Fruit fly (Drosophila melanogaster) whole organism, embryonic: ENCODE data around the gene ND-B18.

Source experiments
- Asciz ChIP-seq: fragments of 200-800 bp; sonication (Bioruptor generic); optimal IDR thresholded peaks from 2 replicates; lab custom pipeline; 2017; ENCODE audit warnings: missing biosample characterization, mild to moderate bottlenecking, missing genetic modification characterization, missing genetic modification reagents
- Atf6 ChIP-seq: fragments of 200-800 bp; sonication (Bioruptor generic); IDR thresholded peaks from 2 replicates; pipeline ENCODE4 v1.3.6; 2022; ENCODE audit warnings: missing biosample characterization, missing genetic modification characterization
- Bgb ChIP-seq: fragments of 200-800 bp; sonication (Bioruptor generic); IDR thresholded peaks from 2 replicates; pipeline ENCODE4 v1.3.6; 2022; ENCODE audit warnings: missing biosample characterization, missing genetic modification characterization; ENCODE audit not compliant: partially characterized antibody
- CG10147 ChIP-seq: fragments of 200-800 bp; sonication (Bioruptor generic); optimal IDR thresholded peaks from 2 replicates; lab custom pipeline; 2019; ENCODE audit warnings: missing biosample characterization, mild to moderate bottlenecking, missing genetic modification characterization, moderate library complexity
- CG10543 ChIP-seq: fragments of 200-800 bp; sonication (Bioruptor generic); optimal IDR thresholded peaks from 3 replicates; lab custom pipeline; 2017; ENCODE audit warnings: missing biosample characterization, mild to moderate bottlenecking, missing genetic modification characterization, moderate library complexity
- CG11085 ChIP-seq: fragments of 200-800 bp; sonication (Bioruptor generic); IDR thresholded peaks from 2 replicates; pipeline ENCODE4 v1.3.6; 2022; ENCODE audit warnings: missing biosample characterization, missing genetic modification characterization
- CG14014 ChIP-seq: fragments of 200-800 bp; sonication (Bioruptor generic); IDR thresholded peaks from 2 replicates; pipeline ENCODE4 v1.3.6; 2022; ENCODE audit warnings: missing biosample characterization, missing genetic modification characterization
- CG14441 ChIP-seq: fragments of 200-800 bp; sonication (Bioruptor generic); IDR thresholded peaks from 2 replicates; pipeline ENCODE4 v1.3.6; 2022; ENCODE audit warnings: missing biosample characterization, missing genetic modification characterization
- CG14965 ChIP-seq: fragments of 200-800 bp; sonication (Bioruptor generic); optimal IDR thresholded peaks from 2 replicates; lab custom pipeline; 2016; ENCODE audit warnings: missing biosample characterization, missing genetic modification characterization, borderline replicate concordance
- CG16863 ChIP-seq: fragments of 200-800 bp; sonication (Bioruptor generic); optimal IDR thresholded peaks from 3 replicates; lab custom pipeline; 2016; ENCODE audit warnings: missing biosample characterization, missing genetic modification characterization
- CG17328 ChIP-seq: fragments of 200-800 bp; sonication (Bioruptor generic); IDR thresholded peaks from 2 replicates; pipeline ENCODE4 v1.3.6; 2022; ENCODE audit warnings: missing biosample characterization, missing genetic modification characterization
- CG18011 ChIP-seq: fragments of 200-800 bp; sonication (Bioruptor generic); optimal IDR thresholded peaks from 2 replicates; lab custom pipeline; 2017; ENCODE audit warnings: missing biosample characterization, missing genetic modification characterization, mild to moderate bottlenecking, moderate library complexity, missing genotype
- CG2116 ChIP-seq: fragments of 200-800 bp; sonication (Bioruptor generic); optimal IDR thresholded peaks from 3 replicates; lab custom pipeline; 2018; ENCODE audit warnings: missing biosample characterization, mild to moderate bottlenecking, missing genetic modification characterization
- CG30020 ChIP-seq: fragments of 200-800 bp; optimal IDR thresholded peaks from 2 replicates; lab custom pipeline; 2019; ENCODE audit warnings: missing biosample characterization, mild to moderate bottlenecking, missing genetic modification characterization, moderate library complexity
- CG30431 ChIP-seq: fragments of 200-800 bp; sonication (Bioruptor generic); optimal IDR thresholded peaks from 2 replicates; lab custom pipeline; 2017; ENCODE audit warnings: missing biosample characterization, missing genetic modification characterization
- CG33213 ChIP-seq: fragments of 200-800 bp; sonication (Bioruptor generic); optimal IDR thresholded peaks from 3 replicates; lab custom pipeline; 2016; ENCODE audit warnings: missing biosample characterization, missing genetic modification characterization
- CG3847 ChIP-seq: fragments of 200-800 bp; sonication (Bioruptor generic); IDR thresholded peaks from 2 replicates; pipeline ENCODE4 v1.3.6; 2022; ENCODE audit warnings: missing biosample characterization, missing genetic modification characterization
- CG8478 ChIP-seq: fragments of >200 bp; optimal IDR thresholded peaks from 2 replicates; lab custom pipeline; 2018
- CG8765 ChIP-seq: fragments of 200-800 bp; sonication (Bioruptor generic); IDR thresholded peaks from 2 replicates; pipeline ENCODE4 v1.3.6; 2022; ENCODE audit warnings: missing biosample characterization, missing genetic modification characterization
- CG9437 ChIP-seq: fragments of 200-800 bp; sonication (Bioruptor generic); optimal IDR thresholded peaks from 2 replicates; lab custom pipeline; 2018; ENCODE audit warnings: missing biosample characterization, mild to moderate bottlenecking, missing genetic modification characterization
- CG9727 ChIP-seq: fragments of 200-800 bp; sonication (Bioruptor generic); optimal IDR thresholded peaks from 3 replicates; lab custom pipeline; 2017; ENCODE audit warnings: missing biosample characterization, mild to moderate bottlenecking, missing genetic modification characterization
- D19A ChIP-seq: fragments of 200-800 bp; optimal IDR thresholded peaks from 3 replicates; lab custom pipeline; 2019; ENCODE audit warnings: missing biosample characterization, mild to moderate bottlenecking, missing genetic modification characterization, moderate library complexity
- HLH3B ChIP-seq: fragments of 200-800 bp; sonication (Bioruptor generic); IDR thresholded peaks from 2 replicates; pipeline ENCODE4 v1.3.6; 2022; ENCODE audit warnings: missing biosample characterization, missing genetic modification characterization
- HLH54F ChIP-seq: fragments of 200-800 bp; sonication (Bioruptor generic); optimal IDR thresholded peaks from 3 replicates; lab custom pipeline; 2016; ENCODE audit warnings: missing biosample characterization, missing genetic modification characterization
- HLHmδ ChIP-seq: fragments of 200-800 bp; sonication (Bioruptor generic); optimal IDR thresholded peaks from 2 replicates; lab custom pipeline; 2018; ENCODE audit warnings: missing biosample characterization, mild to moderate bottlenecking, missing genetic modification characterization, moderate library complexity
- Med ChIP-seq: fragments of 200-800 bp; sonication (Bioruptor generic); peaks from one replicate; lab custom pipeline; 2016; ENCODE audit warnings: missing biosample characterization, missing genetic modification characterization, mild to moderate bottlenecking, inconsistent platforms, moderate library complexity
- NFAT ChIP-seq: fragments of 200-800 bp; sonication (Bioruptor generic); IDR thresholded peaks from 2 replicates; pipeline ENCODE4 v1.3.6; 2022; ENCODE audit warnings: missing biosample characterization, missing genetic modification characterization
- YL-1 ChIP-seq: fragments of 200-800 bp; sonication (Bioruptor generic); optimal IDR thresholded peaks from 3 replicates; lab custom pipeline; 2017; ENCODE audit warnings: missing biosample characterization, mild to moderate bottlenecking, missing genetic modification characterization
- aop ChIP-seq: fragments of 200-800 bp; sonication (Bioruptor generic); IDR thresholded peaks from 2 replicates; pipeline ENCODE4 v1.3.6; 2022; ENCODE audit warnings: missing biosample characterization, missing genetic modification characterization
- ash1 ChIP-seq: fragments of 200-800 bp; sonication (Bioruptor generic); optimal IDR thresholded peaks from 2 replicates; lab custom pipeline; 2018; ENCODE audit warnings: missing biosample characterization, mild to moderate bottlenecking, missing genetic modification characterization
- ato ChIP-seq: fragments of 200-800 bp; sonication (Bioruptor generic); IDR thresholded peaks from 2 replicates; pipeline ENCODE4 v1.3.6; 2022; ENCODE audit warnings: missing biosample characterization, missing genetic modification characterization; ENCODE audit not compliant: partially characterized antibody
- ci ChIP-seq: fragments of 200-800 bp; sonication (Bioruptor generic); IDR thresholded peaks from 3 replicates; pipeline ENCODE4 v1.3.6; 2022; ENCODE audit warnings: missing biosample characterization, missing genetic modification characterization
- dmrt99B ChIP-seq: fragments of 200-800 bp; sonication (Bioruptor generic); optimal IDR thresholded peaks from 2 replicates; lab custom pipeline; 2018; ENCODE audit warnings: missing biosample characterization, mild to moderate bottlenecking, missing genetic modification characterization, moderate library complexity
- fd102C ChIP-seq: fragments of 200-800 bp; sonication (Bioruptor generic); optimal IDR thresholded peaks from 2 replicates; lab custom pipeline; 2018; ENCODE audit warnings: missing biosample characterization, mild to moderate bottlenecking, missing genetic modification characterization, moderate library complexity
- h ChIP-seq: fragments of >200 bp; optimal IDR thresholded peaks from 2 replicates; lab custom pipeline; 2017
- ham ChIP-seq: fragments of 200-800 bp; sonication (Bioruptor generic); IDR thresholded peaks from 2 replicates; pipeline ENCODE4 v1.3.6; 2022; ENCODE audit warnings: missing biosample characterization, missing genetic modification characterization
- inv ChIP-seq: fragments of 200-800 bp; sonication (Bioruptor generic); IDR thresholded peaks from 2 replicates; pipeline ENCODE4 v1.3.6; 2022; ENCODE audit warnings: missing biosample characterization, missing genetic modification characterization; ENCODE audit not compliant: partially characterized antibody
- kay ChIP-seq: fragments of 200-800 bp; sonication (Bioruptor generic); optimal IDR thresholded peaks from 2 replicates; lab custom pipeline; 2016; ENCODE audit warnings: missing biosample characterization, missing genetic modification characterization
- lola ChIP-seq, 3 experiments: fragments of >200 bp in 2 of 3; fragments of 200-800 bp in 1 of 3; sonication (Bioruptor generic) in 1 of 3; optimal IDR thresholded peaks; 2 replicates each; lab custom pipeline; 2017 to 2019; ENCODE audit warnings: missing biosample characterization in 3 of 3, missing genetic modification characterization in 3 of 3, mild to moderate bottlenecking in 1 of 3, moderate library complexity in 1 of 3
- nerfin-2 ChIP-seq: fragments of 200-800 bp; sonication (Bioruptor generic); IDR thresholded peaks from 2 replicates; pipeline ENCODE4 v1.3.6; 2022; ENCODE audit warnings: missing biosample characterization, missing genetic modification characterization; ENCODE audit not compliant: partially characterized antibody
- nmo ChIP-seq: fragments of 200-800 bp; sonication (Bioruptor generic); optimal IDR thresholded peaks from 2 replicates; lab custom pipeline; 2018; ENCODE audit warnings: missing biosample characterization, mild to moderate bottlenecking, missing genetic modification characterization, moderate library complexity
- psq ChIP-seq: fragments of 200-800 bp; sonication (Bioruptor generic); optimal IDR thresholded peaks from 2 replicates; lab custom pipeline; 2017; ENCODE audit warnings: missing biosample characterization, missing genetic modification characterization
- slbo ChIP-seq: fragments of 200-800 bp; sonication (Bioruptor generic); IDR thresholded peaks from 2 replicates; pipeline ENCODE4 v1.3.6; 2022; ENCODE audit warnings: missing biosample characterization, missing genetic modification characterization
- slou ChIP-seq: fragments of 200-800 bp; sonication (Bioruptor generic); optimal IDR thresholded peaks from 3 replicates; lab custom pipeline; 2016; ENCODE audit warnings: missing biosample characterization, missing genetic modification characterization
- ttk ChIP-seq: fragments of 200-800 bp; sonication (Bioruptor generic); IDR thresholded peaks from 2 replicates; pipeline ENCODE4 v2.1.2; 2022; ENCODE audit warnings: missing biosample characterization, missing genetic modification characterization
- tup ChIP-seq: fragments of 200-800 bp; sonication (Bioruptor generic); optimal IDR thresholded peaks from 2 replicates; lab custom pipeline; 2016; ENCODE audit warnings: missing biosample characterization, mild to moderate bottlenecking, missing genetic modification characterization, moderate library complexity
- usp ChIP-seq: fragments of >200 bp; optimal IDR thresholded peaks from 2 replicates; lab custom pipeline; 2017; ENCODE audit warnings: missing biosample characterization, missing genetic modification characterization
- vfl ChIP-seq: fragments of 200-800 bp; sonication (Bioruptor generic); optimal IDR thresholded peaks from 2 replicates; lab custom pipeline; 2016; ENCODE audit warnings: missing biosample characterization, missing genetic modification characterization
- wor ChIP-seq: fragments of 200-800 bp; sonication (Bioruptor generic); IDR thresholded peaks from 2 replicates; pipeline ENCODE4 v1.3.6; 2022; ENCODE audit warnings: missing biosample characterization, missing genetic modification characterization
- z ChIP-seq: fragments of 200-800 bp; sonication (Bioruptor generic); IDR thresholded peaks from 3 replicates; pipeline ENCODE4 v1.3.6; 2022; ENCODE audit warnings: missing biosample characterization, missing genetic modification characterization
- zen2 ChIP-seq: fragments of 200-800 bp; sonication (Bioruptor generic); IDR thresholded peaks from 3 replicates; pipeline ENCODE4 v1.3.6; 2022; ENCODE audit warnings: missing biosample characterization, missing genetic modification characterization; ENCODE audit not compliant: partially characterized antibody

Gene ND-B18

dm6 chrX:15021021-15021477 is 42.5 kb upstream of the ND-B18 start (continued):
- TF ChIP-seq ato (GFP tag; lab: Robert Waterston, UW) = no peak
- no peak for TF ChIP-seq HLH54F (GFP tag; lab: Kevin White, UChicago)
- TF ChIP-seq CG10543 (GFP tag; lab: Kevin White, UChicago) = peak; percentile 54
- no peak for TF ChIP-seq ham (GFP tag; lab: Robert Waterston, UW)
- TF ChIP-seq CG30020 (tag; lab: Kevin White, UChicago) = peak; percentile 68
- TF ChIP-seq CG9437 (GFP tag; lab: Kevin White, UChicago) = peak; percentile 76
- peak; percentile 73 for TF ChIP-seq Med (GFP tag; lab: Kevin White, UChicago)
- TF ChIP-seq CG18011 (GFP tag; lab: Kevin White, UChicago) = no peak
- TF ChIP-seq ttk = peak; percentile 86
- TF ChIP-seq inv (GFP tag; lab: Robert Waterston, UW) = no peak
- TF ChIP-seq kay = peak; percentile 64
- TF ChIP-seq CG30431 (GFP tag; lab: Kevin White, UChicago) = peak; percentile 44
- TF ChIP-seq Atf6 = peak; percentile 64
- TF ChIP-seq CG16863 (GFP tag; lab: Kevin White, UChicago) = peak; percentile 0
- no peak for TF ChIP-seq CG14965
- TF ChIP-seq HLHmδ (GFP tag; lab: Kevin White, UChicago) = no peak
- TF ChIP-seq HLH3B (GFP tag; lab: Robert Waterston, UW) = peak; percentile 81
- peak; percentile 86 for TF ChIP-seq CG17328 (GFP tag; lab: Robert Waterston, UW)
- TF ChIP-seq D19A (tag; lab: Kevin White, UChicago) = peak; percentile 92
- no peak for TF ChIP-seq slou (GFP tag; lab: Kevin White, UChicago)
- no peak for TF ChIP-seq CG11085
- no peak for TF ChIP-seq tup (GFP tag; lab: Kevin White, UChicago)
- TF ChIP-seq lola (GFP tag; optimal IDR thresholded peaks at IDR 0.05; lab: Kevin White, UChicago) = peak in 1 of 3 experiments; percentile 94
- no peak for TF ChIP-seq usp (GFP tag; lab: Kevin White, UChicago)
- no peak for TF ChIP-seq CG8478
- TF ChIP-seq slbo (GFP tag; lab: Robert Waterston, UW) = peak; percentile 59
- TF ChIP-seq z = no peak
- peak; percentile 87 for TF ChIP-seq wor (GFP tag; lab: Robert Waterston, UW)
- peak; percentile 95 for TF ChIP-seq nmo (GFP tag; lab: Kevin White, UChicago)
- no peak for TF ChIP-seq CG33213 (GFP tag; lab: Kevin White, UChicago)
- peak; percentile 87 for TF ChIP-seq Asciz (GFP tag; lab: Kevin White, UChicago)
- TF ChIP-seq CG3847 = peak; percentile 36; the same call in 1 of the 2 replicates
- peak; percentile 19; the same call in 1 of the 2 replicates for TF ChIP-seq CG8765
- no peak for TF ChIP-seq vfl
- TF ChIP-seq dmrt99B (tag; lab: Kevin White, UChicago) = peak; percentile 94
- no peak for TF ChIP-seq aop
- TF ChIP-seq CG14441 (GFP tag; lab: Robert Waterston, UW) = no peak
- TF ChIP-seq psq (GFP tag; lab: Kevin White, UChicago) = peak; percentile 69
- peak; percentile 51 for TF ChIP-seq CG14014 (GFP tag; lab: Robert Waterston, UW)
- TF ChIP-seq Bgb (GFP tag; lab: Robert Waterston, UW) = no peak
- peak; percentile 4 for TF ChIP-seq CG2116
- no peak for TF ChIP-seq nerfin-2 (GFP tag; lab: Robert Waterston, UW)
- peak; percentile 87 for TF ChIP-seq CG9727 (GFP tag; lab: Kevin White, UChicago)
- TF ChIP-seq NFAT (GFP tag; lab: Robert Waterston, UW) = no peak
- TF ChIP-seq zen2 = no peak
- TF ChIP-seq ci = peak; percentile 86
- no peak for TF ChIP-seq h (lab: Kevin White, UChicago)
- peak; percentile 56 for TF ChIP-seq CG10147 (GFP tag; lab: Kevin White, UChicago)
- TF ChIP-seq fd102C (GFP tag; lab: Kevin White, UChicago) = no peak
- peak; percentile 7 for TF ChIP-seq YL-1 (GFP tag; lab: Kevin White, UChicago)
- no peak for TF ChIP-seq ash1 (GFP tag; lab: Kevin White, UChicago)
